Worm (Caenorhabditis elegans) whole organism, L1 larva: Measurements from ENCODE around the gene ula-1.

Source experiments
- ceh-82 ChIP-seq, 3 experiments: fragments of 150-350 bp in 1 of 3; sonication (generic microtip) in 2 of 3; optimal IDR thresholded peaks; 2 replicates each; lab custom pipeline; 2014 to 2017; ENCODE audit warnings: missing biosample characterization in 3 of 3, missing genetic modification characterization in 3 of 3
- ces-1 ChIP-seq: fragments of 150-350 bp; optimal IDR thresholded peaks from 2 replicates; lab custom pipeline; 2014; ENCODE audit warnings: missing biosample characterization, missing genetic modification reagents, missing genetic modification characterization
- jun-1 ChIP-seq: fragments of 150-350 bp; optimal IDR thresholded peaks from 2 replicates; lab custom pipeline; 2014; ENCODE audit warnings: missing biosample characterization, missing genetic modification reagents, missing genetic modification characterization
- lin-15B ChIP-seq: fragments of 150-350 bp; sonication (generic microtip); optimal IDR thresholded peaks from 3 replicates; lab custom pipeline; 2014; ENCODE audit warnings: missing biosample characterization, missing genetic modification characterization
- lin-35 ChIP-seq, 2 experiments: fragments of 150-350 bp; optimal IDR thresholded peaks; 2 replicates each; lab custom pipeline; 2014; ENCODE audit warnings: missing biosample characterization in 2 of 2, missing genetic modification characterization in 2 of 2, missing genetic modification reagents in 2 of 2
- nhr-12 ChIP-seq: sonication (generic microtip); optimal IDR thresholded peaks from 2 replicates; lab custom pipeline; 2017; ENCODE audit warnings: missing biosample characterization, missing genetic modification characterization
- nhr-237 ChIP-seq: fragments of 150-350 bp; optimal IDR thresholded peaks from 2 replicates; lab custom pipeline; 2014; ENCODE audit warnings: missing biosample characterization, missing genetic modification characterization
- snu-23 ChIP-seq: sonication (generic microtip); optimal IDR thresholded peaks from 2 replicates; lab custom pipeline; 2016; ENCODE audit warnings: missing genetic modification characterization, missing compliant biosample characterization
- unc-62 ChIP-seq: fragments of 150-350 bp; optimal IDR thresholded peaks from 2 replicates; lab custom pipeline; 2014; ENCODE audit warnings: missing biosample characterization, missing genetic modification reagents, missing genetic modification characterization
- ztf-11 ChIP-seq, 2 experiments: sonication (generic microtip); optimal IDR thresholded peaks; 2 replicates each; lab custom pipeline; 2016 to 2017; ENCODE audit warnings: missing genetic modification characterization in 2 of 2, missing biosample characterization in 1 of 2, missing compliant biosample characterization in 1 of 2

ce11 chrIII:4890997-4891396 lies 29.1 kb downstream of the ula-1 start, which contains the start of gene F26F4.5:
- TF ChIP-seq nhr-12 (tag; lab: Kevin White, UChicago) (no peak), ces-1 (no peak), ztf-11 (tag; optimal IDR thresholded peaks at IDR 0.05; lab: Kevin White, UChicago) (no peak), lin-15B (no peak), jun-1 (no peak), snu-23 (GFP tag; lab: Kevin White, UChicago) (no peak), nhr-237 (tag; lab: Kevin White, UChicago) (no peak), unc-62 (GFP tag; lab: Kevin White, UChicago) (no peak), ceh-82 (tag; optimal IDR thresholded peaks at IDR 0.05; lab: Kevin White, UChicago) (no peak), lin-35 (GFP tag; optimal IDR thresholded peaks at IDR 0.05; lab: Kevin White, UChicago) (no peak)
